Fruit fly (Drosophila melanogaster) whole organism, embryonic: Measurements from ENCODE around the gene Trs20.

ENCODE experiments used
- CG4707 ChIP-seq: fragments of 200-800 bp; sonication (Bioruptor generic); optimal IDR thresholded peaks from 2 replicates; lab custom pipeline; 2018; ENCODE audit warnings: missing biosample characterization, mild to moderate bottlenecking, missing genetic modification characterization, moderate library complexity
- CG7839 ChIP-seq: fragments of 200-800 bp; sonication (Bioruptor generic); optimal IDR thresholded peaks from 3 replicates; lab custom pipeline; 2018; ENCODE audit warnings: missing biosample characterization, mild to moderate bottlenecking, missing genetic modification characterization, moderate library complexity
- h ChIP-seq: fragments of >200 bp; optimal IDR thresholded peaks from 2 replicates; lab custom pipeline; 2017
- hb ChIP-seq: fragments of 200-800 bp; sonication (Bioruptor generic); IDR thresholded peaks from 3 replicates; pipeline ENCODE4 v1.3.6; 2022; ENCODE audit warnings: missing biosample characterization, missing genetic modification characterization; ENCODE audit not compliant: partially characterized antibody
- tna ChIP-seq: fragments of 200-800 bp; sonication (Bioruptor generic); IDR thresholded peaks from 2 replicates; pipeline ENCODE4 v1.3.6; 2022; ENCODE audit warnings: missing biosample characterization, missing genetic modification characterization; ENCODE audit not compliant: partially characterized antibody

- TF ChIP-seq CG7839 (tag; lab: Kevin White, UChicago) (no peak), hb (GFP tag; lab: Robert Waterston, UW) (no peak), CG4707 (GFP tag; lab: Kevin White, UChicago) (no peak), tna (GFP tag; lab: Robert Waterston, UW) (no peak), h (lab: Kevin White, UChicago) (no peak)
Observed at dm6 chr3L:16136819-16137553, 5.6 kb upstream of the Trs20 start.
